Fruit fly (Drosophila melanogaster) whole organism, embryonic: ENCODE results near the gene Iyd.

Source experiments
- Ada2b ChIP-seq: fragments of 200-800 bp; sonication (Bioruptor generic); IDR thresholded peaks from 2 replicates; pipeline ENCODE4 v1.3.6; 2022; ENCODE audit warnings: missing biosample characterization, missing genetic modification characterization
- Bgb ChIP-seq: fragments of 200-800 bp; sonication (Bioruptor generic); IDR thresholded peaks from 2 replicates; pipeline ENCODE4 v1.3.6; 2022; ENCODE audit warnings: missing biosample characterization, missing genetic modification characterization; ENCODE audit not compliant: partially characterized antibody
- CG10979 ChIP-seq: fragments of 200-800 bp; sonication (Bioruptor generic); optimal IDR thresholded peaks from 2 replicates; lab custom pipeline; 2018; ENCODE audit warnings: missing biosample characterization, mild to moderate bottlenecking, missing genetic modification characterization, moderate library complexity
- CG11456 ChIP-seq: fragments of 200-800 bp; sonication (Bioruptor generic); IDR thresholded peaks from 3 replicates; pipeline ENCODE4 v1.3.6; 2022; ENCODE audit warnings: missing biosample characterization, missing genetic modification characterization
- CG11560 ChIP-seq: fragments of 200-800 bp; sonication (Bioruptor generic); IDR thresholded peaks from 3 replicates; pipeline ENCODE4 v1.3.6; 2022; ENCODE audit warnings: missing biosample characterization, missing genetic modification characterization
- CG12104 ChIP-seq: fragments of 200-800 bp; sonication (Bioruptor generic); optimal IDR thresholded peaks from 3 replicates; lab custom pipeline; 2016; ENCODE audit warnings: missing biosample characterization, missing genetic modification characterization
- CG13123 ChIP-seq: fragments of 200-800 bp; sonication (Bioruptor generic); optimal IDR thresholded peaks from 2 replicates; lab custom pipeline; 2016; ENCODE audit warnings: missing biosample characterization, missing genetic modification characterization
- CG1647 ChIP-seq: fragments of 200-800 bp; sonication (Bioruptor generic); optimal IDR thresholded peaks from 3 replicates; lab custom pipeline; 2016; ENCODE audit warnings: missing biosample characterization, missing genetic modification characterization
- CG17186 ChIP-seq: fragments of 200-800 bp; sonication (Bioruptor generic); optimal IDR thresholded peaks from 3 replicates; lab custom pipeline; 2017; ENCODE audit warnings: missing biosample characterization, missing genetic modification reagents, missing genetic modification characterization
- CG2116 ChIP-seq: fragments of 200-800 bp; sonication (Bioruptor generic); optimal IDR thresholded peaks from 3 replicates; lab custom pipeline; 2018; ENCODE audit warnings: missing biosample characterization, mild to moderate bottlenecking, missing genetic modification characterization
- CG2199 ChIP-seq: fragments of 200-800 bp; sonication (Bioruptor generic); IDR thresholded peaks from 3 replicates; pipeline ENCODE4 v1.3.6; 2022; ENCODE audit warnings: missing biosample characterization, missing genetic modification characterization
- CG2678 ChIP-seq: fragments of 200-800 bp; sonication (Bioruptor generic); optimal IDR thresholded peaks from 3 replicates; lab custom pipeline; 2019; ENCODE audit warnings: missing biosample characterization, mild to moderate bottlenecking, missing genetic modification characterization, moderate library complexity
- CG30431 ChIP-seq: fragments of 200-800 bp; sonication (Bioruptor generic); optimal IDR thresholded peaks from 2 replicates; lab custom pipeline; 2017; ENCODE audit warnings: missing biosample characterization, missing genetic modification characterization
- CG32767 ChIP-seq: fragments of 200-800 bp; sonication (Bioruptor generic); IDR thresholded peaks from 2 replicates; pipeline ENCODE4 v1.3.6; 2022; ENCODE audit warnings: missing biosample characterization, missing genetic modification characterization
- CG33557 ChIP-seq: fragments of 200-800 bp; sonication (Bioruptor generic); optimal IDR thresholded peaks from 2 replicates; lab custom pipeline; 2019; ENCODE audit warnings: missing biosample characterization, mild to moderate bottlenecking, missing genetic modification characterization, moderate library complexity
- CG34376 ChIP-seq: fragments of 200-800 bp; sonication (Bioruptor generic); optimal IDR thresholded peaks from 2 replicates; lab custom pipeline; 2018; ENCODE audit warnings: missing biosample characterization, mild to moderate bottlenecking, missing genetic modification characterization
- CG6765 ChIP-seq: fragments of 200-800 bp; sonication (Bioruptor generic); optimal IDR thresholded peaks from 3 replicates; lab custom pipeline; 2017; ENCODE audit warnings: missing biosample characterization, mild to moderate bottlenecking, missing genetic modification characterization
- CG6791 ChIP-seq: fragments of 200-800 bp; sonication (Bioruptor generic); IDR thresholded peaks from 3 replicates; pipeline ENCODE4 v1.3.6; 2022; ENCODE audit warnings: missing biosample characterization, missing genetic modification characterization; ENCODE audit not compliant: partially characterized antibody
- CTCF ChIP-seq: fragments of 200-800 bp; sonication (Bioruptor generic); optimal IDR thresholded peaks from 2 replicates; lab custom pipeline; 2017; ENCODE audit warnings: missing biosample characterization, mild to moderate bottlenecking, missing genetic modification characterization, moderate library complexity
- D ChIP-seq, 2 experiments: fragments of 200-800 bp in 1 of 2; fragments of >200 bp in 1 of 2; sonication (Bioruptor generic) in 1 of 2; optimal IDR thresholded peaks; 2 replicates in 1 of 2; 3 replicates in 1 of 2; lab custom pipeline; 2017; ENCODE audit warnings: mild to moderate bottlenecking in 1 of 2, missing biosample characterization in 1 of 2, missing genetic modification characterization in 1 of 2, missing genetic modification reagents in 1 of 2
- D19A ChIP-seq: fragments of 200-800 bp; optimal IDR thresholded peaks from 3 replicates; lab custom pipeline; 2019; ENCODE audit warnings: missing biosample characterization, mild to moderate bottlenecking, missing genetic modification characterization, moderate library complexity
- D19B ChIP-seq: fragments of 200-800 bp; sonication (Bioruptor generic); optimal IDR thresholded peaks from 2 replicates; lab custom pipeline; 2017; ENCODE audit warnings: missing biosample characterization, mild to moderate bottlenecking, missing genetic modification characterization
- Ets65A ChIP-seq: fragments of 200-800 bp; sonication (Bioruptor generic); peaks from one replicate; lab custom pipeline; 2016; ENCODE audit warnings: missing biosample characterization, missing genetic modification characterization
- Ets97D ChIP-seq: fragments of 200-800 bp; sonication (Bioruptor generic); optimal IDR thresholded peaks from 3 replicates; lab custom pipeline; 2016; ENCODE audit warnings: missing biosample characterization, missing genetic modification characterization
- H2.0 ChIP-seq: fragments of 200-800 bp; sonication (Bioruptor generic); IDR thresholded peaks from 2 replicates; pipeline ENCODE4 v1.3.6; 2022; ENCODE audit warnings: missing biosample characterization, missing genetic modification characterization
- HmgD ChIP-seq: fragments of 200-800 bp; sonication (Bioruptor generic); optimal IDR thresholded peaks from 3 replicates; lab custom pipeline; 2016; ENCODE audit warnings: missing biosample characterization, missing genetic modification characterization
- Hmr ChIP-seq: fragments of 200-800 bp; sonication (Bioruptor generic); optimal IDR thresholded peaks from 3 replicates; lab custom pipeline; 2017; ENCODE audit warnings: mild to moderate bottlenecking, missing biosample characterization, missing genetic modification reagents, missing genetic modification characterization
- Hr51 ChIP-seq, 2 experiments: fragments of 200-800 bp; sonication (Bioruptor generic); optimal IDR thresholded peaks; 2 replicates in 1 of 2; 3 replicates in 1 of 2; lab custom pipeline; 2016 to 2018; ENCODE audit warnings: missing biosample characterization in 2 of 2, missing genetic modification characterization in 2 of 2, mild to moderate bottlenecking in 1 of 2, moderate library complexity in 1 of 2
- Jarid2 ChIP-seq: fragments of 200-800 bp; sonication (Bioruptor generic); optimal IDR thresholded peaks from 3 replicates; lab custom pipeline; 2017; ENCODE audit warnings: mild to moderate bottlenecking, missing biosample characterization, missing genetic modification reagents, missing genetic modification characterization
- NFAT ChIP-seq: fragments of 200-800 bp; sonication (Bioruptor generic); IDR thresholded peaks from 2 replicates; pipeline ENCODE4 v1.3.6; 2022; ENCODE audit warnings: missing biosample characterization, missing genetic modification characterization
- Nf-YC ChIP-seq: fragments of 200-800 bp; optimal IDR thresholded peaks from 3 replicates; lab custom pipeline; 2019; ENCODE audit warnings: missing biosample characterization, mild to moderate bottlenecking, missing genetic modification characterization, moderate library complexity
- Ptx1 ChIP-seq: fragments of 200-800 bp; sonication (Bioruptor generic); IDR thresholded peaks from 2 replicates; pipeline ENCODE4 v1.3.6; 2022; ENCODE audit warnings: missing biosample characterization, missing genetic modification characterization
- az2 ChIP-seq: fragments of 200-800 bp; sonication (Bioruptor generic); optimal IDR thresholded peaks from 3 replicates; lab custom pipeline; 2016; ENCODE audit warnings: missing biosample characterization, missing genetic modification characterization
- corto ChIP-seq: fragments of 200-800 bp; sonication (Bioruptor generic); optimal IDR thresholded peaks from 2 replicates; lab custom pipeline; 2016; ENCODE audit warnings: missing biosample characterization, mild to moderate bottlenecking, missing genetic modification characterization, moderate library complexity
- crc ChIP-seq: fragments of 200-800 bp; sonication (Bioruptor generic); optimal IDR thresholded peaks from 2 replicates; lab custom pipeline; 2016; ENCODE audit warnings: missing biosample characterization, missing genetic modification characterization
- dmrt11E ChIP-seq: fragments of 200-800 bp; sonication (Bioruptor generic); optimal IDR thresholded peaks from 3 replicates; lab custom pipeline; 2018; ENCODE audit warnings: missing biosample characterization, mild to moderate bottlenecking, missing genetic modification characterization, moderate library complexity
- gcm2 ChIP-seq: fragments of 200-800 bp; sonication (Bioruptor generic); optimal IDR thresholded peaks from 2 replicates; lab custom pipeline; 2016; ENCODE audit warnings: missing biosample characterization, missing genetic modification characterization
- hkb ChIP-seq, 2 experiments: fragments of 200-800 bp in 1 of 2; fragments of >200 bp in 1 of 2; sonication (Bioruptor generic) in 1 of 2; IDR thresholded peaks in 1 of 2; optimal IDR thresholded peaks in 1 of 2; 2 replicates each; pipeline versions ENCODE4 v1.3.6 to Lab custom; 2017 to 2022; ENCODE audit warnings: missing biosample characterization in 1 of 2, missing genetic modification characterization in 1 of 2
- insv ChIP-seq, 2 experiments: fragments of 200-800 bp; sonication (Bioruptor generic); optimal IDR thresholded peaks; 3 replicates each; lab custom pipeline; 2016 to 2018; ENCODE audit warnings: missing biosample characterization in 2 of 2, missing genetic modification characterization in 2 of 2
- inv ChIP-seq: fragments of 200-800 bp; sonication (Bioruptor generic); IDR thresholded peaks from 2 replicates; pipeline ENCODE4 v1.3.6; 2022; ENCODE audit warnings: missing biosample characterization, missing genetic modification characterization; ENCODE audit not compliant: partially characterized antibody
- ken ChIP-seq: fragments of 200-800 bp; sonication (Bioruptor generic); IDR thresholded peaks from 3 replicates; pipeline ENCODE4 v1.3.6; 2022; ENCODE audit warnings: missing biosample characterization, missing genetic modification characterization
- kni ChIP-seq: fragments of 200-800 bp; sonication (Bioruptor generic); optimal IDR thresholded peaks from 3 replicates; lab custom pipeline; 2017; ENCODE audit warnings: mild to moderate bottlenecking, missing biosample characterization, missing genetic modification reagents, missing genetic modification characterization
- knrl ChIP-seq: fragments of 200-800 bp; sonication (Bioruptor generic); IDR thresholded peaks from 3 replicates; pipeline ENCODE4 v1.3.6; 2022; ENCODE audit warnings: missing biosample characterization, missing genetic modification characterization; ENCODE audit not compliant: partially characterized antibody
- nerfin-1 ChIP-seq: fragments of 200-800 bp; sonication (Bioruptor generic); optimal IDR thresholded peaks from 3 replicates; lab custom pipeline; 2019; ENCODE audit warnings: missing biosample characterization, mild to moderate bottlenecking, missing genetic modification characterization, moderate library complexity
- pnt ChIP-seq: fragments of 200-800 bp; sonication (Bioruptor generic); optimal IDR thresholded peaks from 3 replicates; lab custom pipeline; 2016; ENCODE audit warnings: missing biosample characterization, missing genetic modification characterization
- pros ChIP-seq: fragments of 200-800 bp; sonication (Bioruptor generic); optimal IDR thresholded peaks from 3 replicates; lab custom pipeline; 2019; ENCODE audit warnings: missing biosample characterization, mild to moderate bottlenecking, missing genetic modification characterization, moderate library complexity
- schlank ChIP-seq: fragments of 200-800 bp; sonication (Bioruptor generic); optimal IDR thresholded peaks from 2 replicates; lab custom pipeline; 2018; ENCODE audit warnings: missing biosample characterization, mild to moderate bottlenecking, missing genetic modification characterization
- sna ChIP-seq: fragments of 200-800 bp; sonication (Bioruptor generic); IDR thresholded peaks from 2 replicates; pipeline ENCODE4 v1.3.6; 2022; ENCODE audit warnings: missing biosample characterization, missing genetic modification characterization; ENCODE audit not compliant: partially characterized antibody
- tio ChIP-seq: fragments of 200-800 bp; sonication (Bioruptor generic); optimal IDR thresholded peaks from 2 replicates; lab custom pipeline; 2017; ENCODE audit warnings: missing biosample characterization, missing genetic modification characterization, inconsistent platforms
- vnd ChIP-seq: fragments of 200-800 bp; sonication (Bioruptor generic); IDR thresholded peaks from 3 replicates; pipeline ENCODE4 v1.3.6; 2022; ENCODE audit warnings: missing biosample characterization, missing genetic modification characterization; ENCODE audit not compliant: partially characterized antibody

Gene Iyd

dm6 chr3L:11045009-11045408 lies 51.0 kb downstream of the Iyd start (continued):
- no peak for TF ChIP-seq CG6791
- TF ChIP-seq CG34376 (GFP tag; lab: Kevin White, UChicago): no peak
- no peak for TF ChIP-seq CG11456 (GFP tag; lab: Robert Waterston, UW)
- no peak for TF ChIP-seq knrl
- TF ChIP-seq Ada2b: no peak
- TF ChIP-seq CG13123: no peak
- no peak for TF ChIP-seq CG12104 (GFP tag; lab: Kevin White, UChicago)
- 0 out of 3 replicates have a peak, but pooled peaks have one; percentile 24 for TF ChIP-seq vnd (GFP tag; lab: Robert Waterston, UW)
- no peak for TF ChIP-seq CTCF (GFP tag; lab: Kevin White, UChicago)
- no peak for TF ChIP-seq az2 (GFP tag; lab: Kevin White, UChicago)
- TF ChIP-seq CG6765 (GFP tag; lab: Kevin White, UChicago): no peak
- no peak for TF ChIP-seq NFAT (GFP tag; lab: Robert Waterston, UW)
- no peak for TF ChIP-seq crc (GFP tag; lab: Kevin White, UChicago)
- TF ChIP-seq Nf-YC (tag; lab: Kevin White, UChicago): no peak
- peak; percentile 83 for TF ChIP-seq pros (GFP tag; lab: Kevin White, UChicago)
- TF ChIP-seq dmrt11E (tag; lab: Kevin White, UChicago): no peak
- TF ChIP-seq CG2678: no peak
- TF ChIP-seq Ptx1: no peak
- peak; percentile 64 for TF ChIP-seq kni (GFP tag; lab: Kevin White, UChicago)
- no peak for TF ChIP-seq schlank (tag; lab: Kevin White, UChicago)
- no peak for TF ChIP-seq Ets97D (GFP tag; lab: Kevin White, UChicago)
- no peak for TF ChIP-seq pnt (GFP tag; lab: Kevin White, UChicago)
- TF ChIP-seq CG30431 (GFP tag; lab: Kevin White, UChicago): no peak
- no peak for TF ChIP-seq sna (GFP tag; lab: Robert Waterston, UW)
- peak; percentile 68 for TF ChIP-seq nerfin-1
- TF ChIP-seq Ets65A (GFP tag; lab: Kevin White, UChicago): peak; percentile 54
- no peak for TF ChIP-seq CG32767
- TF ChIP-seq CG1647: no peak
- TF ChIP-seq CG11560: no peak
- TF ChIP-seq tio: no peak
- TF ChIP-seq CG2116 (GFP tag; lab: Kevin White, UChicago): no peak
- TF ChIP-seq Hmr (GFP tag; lab: Kevin White, UChicago): no peak
- no peak for TF ChIP-seq gcm2 (GFP tag; lab: Kevin White, UChicago)
- TF ChIP-seq inv: no peak
- TF ChIP-seq D19B (GFP tag; lab: Kevin White, UChicago): no peak
- TF ChIP-seq Jarid2 (GFP tag; lab: Kevin White, UChicago): no peak
- no peak for TF ChIP-seq HmgD
- TF ChIP-seq CG33557 (GFP tag; lab: Kevin White, UChicago): peak; percentile 16
- TF ChIP-seq D19A (tag; lab: Kevin White, UChicago): peak; percentile 79
- TF ChIP-seq CG17186 (GFP tag; lab: Kevin White, UChicago): no peak
- TF ChIP-seq H2.0 (GFP tag; lab: Robert Waterston, UW): no peak
- no peak for TF ChIP-seq hkb (optimal IDR thresholded peaks at IDR 0.05; lab: Kevin White, UChicago)
- no peak for TF ChIP-seq hkb (GFP tag; IDR thresholded peaks at IDR 0.05; lab: Robert Waterston, UW)
- TF ChIP-seq corto (GFP tag; lab: Kevin White, UChicago): no peak
- peak; percentile 93; the same call in 2 of the 3 replicates for TF ChIP-seq CG2199 (GFP tag; lab: Robert Waterston, UW)
- no peak for TF ChIP-seq ken
- no peak for TF ChIP-seq insv (GFP tag; optimal IDR thresholded peaks at IDR 0.05; lab: Kevin White, UChicago)
- no peak for TF ChIP-seq D (optimal IDR thresholded peaks at IDR 0.05; lab: Kevin White, UChicago)
- no peak for TF ChIP-seq D (GFP tag; optimal IDR thresholded peaks at IDR 0.05; lab: Kevin White, UChicago)
- TF ChIP-seq CG10979: no peak
- TF ChIP-seq Hr51 (GFP tag; optimal IDR thresholded peaks at IDR 0.05; lab: Kevin White, UChicago): no peak
- no peak for TF ChIP-seq Bgb (GFP tag; lab: Robert Waterston, UW)
